Worm (Caenorhabditis elegans) whole organism, L1 larva: ENCODE measurements around the gene nrsn-1.

Experiments used
- C04F5.9 ChIP-seq: sonication (generic microtip); optimal IDR thresholded peaks from 2 replicates; lab custom pipeline; 2016; ENCODE audit warnings: missing genetic modification characterization, missing compliant biosample characterization
- F16B12.6 ChIP-seq: fragments of 150-350 bp; optimal IDR thresholded peaks from 2 replicates; lab custom pipeline; 2014; ENCODE audit warnings: missing biosample characterization, missing genetic modification characterization
- Y116A8C.19 ChIP-seq: sonication (generic microtip); optimal IDR thresholded peaks from 2 replicates; lab custom pipeline; 2016; ENCODE audit warnings: missing compliant biosample characterization, missing genetic modification characterization, borderline replicate concordance
- ama-1 ChIP-seq: fragments of 150-350 bp; optimal IDR thresholded peaks from 2 replicates; lab custom pipeline; 2014
- blmp-1 ChIP-seq: fragments of 150-350 bp; optimal IDR thresholded peaks from 2 replicates; lab custom pipeline; 2014; ENCODE audit warnings: missing biosample characterization, missing genetic modification characterization
- ceh-63 ChIP-seq: fragments of 200-800 bp; sonication (Bioruptor generic); optimal IDR thresholded peaks from 2 replicates; lab custom pipeline; 2018; ENCODE audit warnings: mild to moderate bottlenecking, missing genetic modification characterization, missing compliant biosample characterization
- ceh-88 ChIP-seq: fragments of 200-800 bp; sonication (Bioruptor generic); IDR thresholded peaks from 2 replicates; pipeline ENCODE4 v1.3.6; 2022; ENCODE audit warnings: missing genetic modification characterization, missing compliant biosample characterization
- ceh-90 ChIP-seq: sonication (generic microtip); optimal IDR thresholded peaks from 2 replicates; lab custom pipeline; 2016; ENCODE audit warnings: missing genetic modification characterization, missing compliant biosample characterization
- dpl-1 ChIP-seq, 3 experiments: fragments of 150-350 bp in 2 of 3; sonication (generic microtip) in 1 of 3; optimal IDR thresholded peaks; 2 replicates each; lab custom pipeline; 2014 to 2017; ENCODE audit warnings: missing biosample characterization in 3 of 3, missing genetic modification characterization in 3 of 3, missing genetic modification reagents in 3 of 3
- efl-1 ChIP-seq, 4 experiments: fragments of 150-350 bp; optimal IDR thresholded peaks in 3 of 4; peaks in 1 of 4; 1 replicate in 1 of 4; 2 replicates in 3 of 4; lab custom pipeline; 2014; ENCODE audit warnings: missing biosample characterization in 2 of 4, missing genetic modification characterization in 2 of 4, missing genetic modification reagents in 2 of 4
- egl-13 ChIP-seq: sonication (generic microtip); optimal IDR thresholded peaks from 2 replicates; lab custom pipeline; 2016; ENCODE audit warnings: missing genotype, missing genetic modification reagents, missing genetic modification characterization, missing compliant biosample characterization
- egl-27 ChIP-seq, 2 experiments: fragments of 150-350 bp in 1 of 2; sonication (generic microtip); optimal IDR thresholded peaks; 3 replicates each; lab custom pipeline; 2017 to 2018; ENCODE audit warnings: missing biosample characterization in 2 of 2, missing genetic modification characterization in 2 of 2, missing genetic modification reagents in 2 of 2
- elt-3 ChIP-seq, 6 experiments: fragments of 150-350 bp in 1 of 6; sonication (generic microtip); optimal IDR thresholded peaks; 2 replicates each; lab custom pipeline; 2017 to 2018; ENCODE audit warnings: missing biosample characterization in 6 of 6, missing genetic modification characterization in 6 of 6, inconsistent platforms in 1 of 6
- fkh-10 ChIP-seq: sonication (generic microtip); optimal IDR thresholded peaks from 2 replicates; lab custom pipeline; 2017; ENCODE audit warnings: missing biosample characterization, missing genetic modification reagents, missing genetic modification characterization
- fos-1 ChIP-seq: fragments of 150-350 bp; optimal IDR thresholded peaks from 2 replicates; lab custom pipeline; 2014; ENCODE audit warnings: missing biosample characterization, missing genetic modification characterization
- grh-1 ChIP-seq: fragments of 200-800 bp; sonication (Bioruptor generic); IDR thresholded peaks from 2 replicates; pipeline ENCODE4 v1.3.6; 2022; ENCODE audit warnings: missing genetic modification reagents, missing genetic modification characterization, missing compliant biosample characterization
- hlh-17 ChIP-seq: fragments of 200-800 bp; sonication (Bioruptor generic); optimal IDR thresholded peaks from 2 replicates; lab custom pipeline; 2018; ENCODE audit warnings: missing genetic modification characterization, mild to moderate bottlenecking, missing compliant biosample characterization, moderate library complexity, borderline replicate concordance
- hpl-2 ChIP-seq: fragments of 150-350 bp; optimal IDR thresholded peaks from 2 replicates; lab custom pipeline; 2014; ENCODE audit warnings: missing biosample characterization, missing genetic modification reagents, missing genetic modification characterization
- isw-1 ChIP-seq: fragments of 200-800 bp; sonication (Bioruptor generic); IDR thresholded peaks from 2 replicates; pipeline ENCODE4 v1.3.6; 2022; ENCODE audit warnings: missing genetic modification characterization, missing compliant biosample characterization
- jun-1 ChIP-seq: fragments of 150-350 bp; optimal IDR thresholded peaks from 2 replicates; lab custom pipeline; 2014; ENCODE audit warnings: missing biosample characterization, missing genetic modification reagents, missing genetic modification characterization
- lin-14 ChIP-seq: fragments of 200-800 bp; sonication (Bioruptor generic); optimal IDR thresholded peaks from 2 replicates; lab custom pipeline; 2018; ENCODE audit warnings: mild to moderate bottlenecking, missing genetic modification characterization, moderate library complexity, missing compliant biosample characterization
- lin-15B ChIP-seq: fragments of 150-350 bp; sonication (generic microtip); optimal IDR thresholded peaks from 3 replicates; lab custom pipeline; 2014; ENCODE audit warnings: missing biosample characterization, missing genetic modification characterization
- lin-35 ChIP-seq, 2 experiments: fragments of 150-350 bp; optimal IDR thresholded peaks; 2 replicates each; lab custom pipeline; 2014; ENCODE audit warnings: missing biosample characterization in 2 of 2, missing genetic modification characterization in 2 of 2, missing genetic modification reagents in 2 of 2
- lin-39 ChIP-seq: fragments of 150-350 bp; optimal IDR thresholded peaks from 2 replicates; lab custom pipeline; 2014; ENCODE audit warnings: missing biosample characterization, missing genetic modification reagents, missing genetic modification characterization
- mdl-1 ChIP-seq, 2 experiments: fragments of 150-350 bp; optimal IDR thresholded peaks; 2 replicates each; lab custom pipeline; 2014 to 2017; ENCODE audit warnings: missing biosample characterization in 2 of 2, missing genetic modification characterization in 2 of 2, inconsistent platforms in 1 of 2
- mep-1 ChIP-seq: fragments of 150-350 bp; optimal IDR thresholded peaks from 2 replicates; lab custom pipeline; 2014; ENCODE audit warnings: missing biosample characterization, missing genetic modification characterization
- nhr-11 ChIP-seq: fragments of 150-350 bp; optimal IDR thresholded peaks from 2 replicates; lab custom pipeline; 2014; ENCODE audit warnings: missing biosample characterization, missing genetic modification characterization
- nhr-12 ChIP-seq: sonication (generic microtip); optimal IDR thresholded peaks from 2 replicates; lab custom pipeline; 2017; ENCODE audit warnings: missing biosample characterization, missing genetic modification characterization
- nhr-20 ChIP-seq: sonication (generic microtip); optimal IDR thresholded peaks from 2 replicates; lab custom pipeline; 2016; ENCODE audit warnings: mild to moderate bottlenecking, missing genetic modification characterization, missing compliant biosample characterization
- nhr-237 ChIP-seq: fragments of 150-350 bp; optimal IDR thresholded peaks from 2 replicates; lab custom pipeline; 2014; ENCODE audit warnings: missing biosample characterization, missing genetic modification characterization
- nhr-77 ChIP-seq: fragments of 150-350 bp; optimal IDR thresholded peaks from 2 replicates; lab custom pipeline; 2014; ENCODE audit warnings: missing biosample characterization, missing genetic modification characterization
- pag-3 ChIP-seq: sonication (generic microtip); optimal IDR thresholded peaks from 2 replicates; lab custom pipeline; 2017; ENCODE audit warnings: missing genetic modification characterization, mild to moderate bottlenecking, missing compliant biosample characterization, antibody characterized with exemption, borderline replicate concordance; ENCODE audit not compliant: insufficient read depth
- pax-3 ChIP-seq: fragments of 200-800 bp; sonication (Bioruptor generic); optimal IDR thresholded peaks from 2 replicates; lab custom pipeline; 2018; ENCODE audit warnings: mild to moderate bottlenecking, missing genetic modification characterization, moderate library complexity, missing compliant biosample characterization
- pqm-1 ChIP-seq: sonication (generic microtip); optimal IDR thresholded peaks from 3 replicates; lab custom pipeline; 2017; ENCODE audit warnings: missing biosample characterization, missing genetic modification characterization
- rnt-1 ChIP-seq: sonication (generic microtip); optimal IDR thresholded peaks from 2 replicates; lab custom pipeline; 2016; ENCODE audit warnings: mild to moderate bottlenecking, missing genetic modification characterization, moderate library complexity, missing compliant biosample characterization
- skn-1 ChIP-seq: fragments of 150-350 bp; optimal IDR thresholded peaks from 2 replicates; lab custom pipeline; 2014; ENCODE audit warnings: missing biosample characterization, missing genetic modification characterization
- snpc-4 ChIP-seq: fragments of 150-350 bp; optimal IDR thresholded peaks from 2 replicates; lab custom pipeline; 2014; ENCODE audit warnings: missing biosample characterization, missing genetic modification characterization
- snu-23 ChIP-seq: sonication (generic microtip); optimal IDR thresholded peaks from 2 replicates; lab custom pipeline; 2016; ENCODE audit warnings: missing genetic modification characterization, missing compliant biosample characterization
- sox-4 ChIP-seq: sonication (generic microtip); optimal IDR thresholded peaks from 2 replicates; lab custom pipeline; 2016; ENCODE audit warnings: missing genetic modification characterization, missing compliant biosample characterization
- sptf-1 ChIP-seq: fragments of 150-350 bp; optimal IDR thresholded peaks from 2 replicates; lab custom pipeline; 2014; ENCODE audit warnings: missing biosample characterization, missing genetic modification characterization
- swsn-7 ChIP-seq: sonication (generic microtip); optimal IDR thresholded peaks from 2 replicates; lab custom pipeline; 2016; ENCODE audit warnings: missing genetic modification characterization, missing compliant biosample characterization
- tbx-2 ChIP-seq: sonication (generic microtip); optimal IDR thresholded peaks from 2 replicates; lab custom pipeline; 2016; ENCODE audit warnings: missing genetic modification characterization, missing compliant biosample characterization
- unc-130 ChIP-seq: fragments of 150-350 bp; optimal IDR thresholded peaks from 2 replicates; lab custom pipeline; 2017; ENCODE audit warnings: missing biosample characterization, missing genetic modification characterization, inconsistent platforms
- unc-62 ChIP-seq: fragments of 150-350 bp; optimal IDR thresholded peaks from 2 replicates; lab custom pipeline; 2014; ENCODE audit warnings: missing biosample characterization, missing genetic modification reagents, missing genetic modification characterization
- unc-86 ChIP-seq: sonication (generic microtip); optimal IDR thresholded peaks from 2 replicates; lab custom pipeline; 2016; ENCODE audit warnings: missing genetic modification characterization, missing compliant biosample characterization
- vab-15 ChIP-seq: sonication (generic microtip); optimal IDR thresholded peaks from 2 replicates; lab custom pipeline; 2017; ENCODE audit warnings: missing genotype, mild to moderate bottlenecking, missing genetic modification characterization, missing compliant biosample characterization
- ztf-11 ChIP-seq, 2 experiments: sonication (generic microtip); optimal IDR thresholded peaks; 2 replicates each; lab custom pipeline; 2016 to 2017; ENCODE audit warnings: missing genetic modification characterization in 2 of 2, missing biosample characterization in 1 of 2, missing compliant biosample characterization in 1 of 2
- ztf-4 ChIP-seq: fragments of 150-350 bp; optimal IDR thresholded peaks from 2 replicates; lab custom pipeline; 2014; ENCODE audit warnings: missing biosample characterization, missing genetic modification characterization

The nrsn-1 gene

ce11 chrV:3717751-3718150, 2.0 kb upstream of the nrsn-1 start (continued):
- TF ChIP-seq unc-130 (tag; lab: Kevin White, UChicago) (no peak), unc-62 (GFP tag; lab: Kevin White, UChicago) (no peak), lin-15B (tag; lab: Kevin White, UChicago) (no peak), nhr-20 (tag; lab: Kevin White, UChicago) (no peak), nhr-12 (no peak), ceh-90 (no peak), nhr-11 (tag; lab: Kevin White, UChicago) (no peak), vab-15 (tag; lab: Kevin White, UChicago) (no peak), ceh-63 (GFP tag; lab: Kevin White, UChicago) (no peak), lin-14 (GFP tag; lab: Kevin White, UChicago) (peak; percentile 90), hlh-17 (GFP tag; lab: Kevin White, UChicago) (no peak), sptf-1 (tag; lab: Kevin White, UChicago) (no peak), C04F5.9 (no peak), blmp-1 (no peak), nhr-237 (tag; lab: Kevin White, UChicago) (no peak), swsn-7 (tag; lab: Kevin White, UChicago) (peak; percentile 53), skn-1 (tag; lab: Kevin White, UChicago) (peak; percentile 45), lin-39 (tag; lab: Kevin White, UChicago) (no peak), pag-3 (tag; lab: Kevin White, UChicago) (no peak), elt-3 (tag; optimal IDR thresholded peaks at IDR 0.05; lab: Kevin White, UChicago) (no peak), pax-3 (no peak), mdl-1 (tag; optimal IDR thresholded peaks at IDR 0.05; lab: Kevin White, UChicago) (no peak), isw-1 (GFP tag; lab: Robert Waterston, UW) (0 out of 2 replicates have a peak, but pooled peaks have one; percentile 11), grh-1 (GFP tag; lab: Robert Waterston, UW) (no peak), sox-4 (tag; lab: Kevin White, UChicago) (peak; percentile 10), egl-27 (tag; optimal IDR thresholded peaks at IDR 0.05; lab: Kevin White, UChicago) (no peak), unc-86 (peak; percentile 77), ztf-11 (tag; optimal IDR thresholded peaks at IDR 0.05; lab: Kevin White, UChicago) (peak in 1 of 2 experiments; percentile 36), fos-1 (tag; lab: Kevin White, UChicago) (no peak), fkh-10 (GFP tag; lab: Kevin White, UChicago) (peak; percentile 88), ztf-4 (tag; lab: Kevin White, UChicago) (no peak), tbx-2 (tag; lab: Kevin White, UChicago) (peak; percentile 48), dpl-1 (GFP tag; optimal IDR thresholded peaks at IDR 0.05; lab: Kevin White, UChicago) (peak in 1 of 3 experiments; percentile 20), F16B12.6 (tag; lab: Kevin White, UChicago) (no peak), snu-23 (peak; percentile 57), mep-1 (tag; lab: Kevin White, UChicago) (peak; percentile 39), ceh-88 (GFP tag; lab: Robert Waterston, UW) (no peak), egl-13 (tag; lab: Kevin White, UChicago) (peak; percentile 36), Y116A8C.19 (no peak)

DNA sequence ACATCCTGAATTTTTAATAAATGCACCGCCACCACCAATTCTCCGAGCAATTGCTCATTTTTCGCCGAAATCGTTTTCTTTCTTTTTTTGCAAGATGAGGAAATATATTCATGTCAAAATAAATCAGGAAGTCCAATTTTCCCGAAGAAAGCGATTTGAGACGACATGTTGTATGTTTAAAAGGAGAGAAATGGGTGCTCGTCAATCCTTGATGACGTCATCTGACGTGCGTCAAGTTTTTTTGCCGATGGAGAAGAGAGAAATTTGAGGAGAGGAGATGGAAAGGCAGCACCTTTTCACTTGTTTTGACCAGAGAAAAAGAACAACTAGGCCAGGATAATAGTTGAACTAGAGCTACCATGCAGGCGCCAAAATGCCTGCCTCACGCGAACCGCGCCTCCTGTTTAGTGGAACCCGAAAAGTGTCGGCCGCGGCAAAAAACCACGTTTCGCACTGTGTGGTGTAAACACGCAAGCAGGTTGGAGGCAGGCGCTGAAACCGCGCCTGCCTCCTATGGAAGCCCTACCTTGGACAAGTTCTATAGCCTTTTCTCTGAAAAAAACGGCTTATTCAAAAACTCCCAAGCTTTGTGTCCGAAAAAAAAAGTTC, 614 bp upstream of the nrsn-1 start:
- TF ChIP-seq nhr-20 (tag; lab: Kevin White, UChicago) (no peak), jun-1 (tag; lab: Kevin White, UChicago) (no peak), unc-130 (tag; lab: Kevin White, UChicago) (no peak), pqm-1 (tag; lab: Kevin White, UChicago) (no peak), efl-1 (optimal IDR thresholded peaks at IDR 0.05; lab: Kevin White, UChicago) (peak in 1 of 2 experiments; percentile 38), efl-1 (GFP tag; optimal IDR thresholded peaks at IDR 0.05 in 1 of 2; lab: Kevin White, UChicago) (peak in 1 of 2 experiments; percentile 90), nhr-11 (tag; lab: Kevin White, UChicago) (no peak), tbx-2 (tag; lab: Kevin White, UChicago) (peak; percentile 56), hpl-2 (GFP tag; lab: Kevin White, UChicago) (no peak), snpc-4 (tag; lab: Kevin White, UChicago) (no peak), lin-35 (GFP tag; optimal IDR thresholded peaks at IDR 0.05; lab: Kevin White, UChicago) (peak in 1 of 2 experiments; percentile 31), mep-1 (tag; lab: Kevin White, UChicago) (peak; percentile 24), pax-3 (no peak), hlh-17 (GFP tag; lab: Kevin White, UChicago) (no peak), ztf-4 (tag; lab: Kevin White, UChicago) (no peak), fos-1 (tag; lab: Kevin White, UChicago) (no peak), dpl-1 (GFP tag; optimal IDR thresholded peaks at IDR 0.05; lab: Kevin White, UChicago) (peak in 1 of 3 experiments; percentile 16), ceh-90 (no peak), isw-1 (GFP tag; lab: Robert Waterston, UW) (no peak), unc-86 (peak; percentile 65), ama-1 (lab: Kevin White, UChicago) (peak; percentile 32), egl-13 (tag; lab: Kevin White, UChicago) (peak; percentile 62), nhr-77 (tag; lab: Kevin White, UChicago) (no peak), rnt-1 (no peak), snu-23 (peak; percentile 35), Y116A8C.19 (no peak)
